Worm (Caenorhabditis elegans) whole organism, mixed stage, embryonic: ENCODE data around the gene suds-3.

ENCODE experiments used
- elt-3 ChIP-seq: fragments of 150-350 bp; optimal IDR thresholded peaks from 2 replicates; lab custom pipeline; 2014; ENCODE audit warnings: missing biosample characterization, missing genetic modification characterization
- ham-2 ChIP-seq: fragments of 200-800 bp; sonication (Bioruptor generic); optimal IDR thresholded peaks from 2 replicates; lab custom pipeline; 2018; ENCODE audit warnings: mild to moderate bottlenecking, missing genetic modification characterization, missing compliant biosample characterization
- nhr-28 ChIP-seq: fragments of 150-350 bp; optimal IDR thresholded peaks from 2 replicates; lab custom pipeline; 2014; ENCODE audit warnings: missing biosample characterization, missing genetic modification characterization
- sptf-1 ChIP-seq: sonication (generic microtip); optimal IDR thresholded peaks from 2 replicates; lab custom pipeline; 2017; ENCODE audit warnings: mild to moderate bottlenecking, missing genetic modification characterization, moderate library complexity, missing compliant biosample characterization

- TF ChIP-seq nhr-28 (no peak), sptf-1 (no peak), elt-3 (tag; lab: Kevin White, UChicago) (no peak), ham-2 (GFP tag; lab: Kevin White, UChicago) (no peak)
Measured at ce11 chrV:9899278-9899677, 31.5 kb upstream of the suds-3 start, which contains the start of gene egl-47.
